Fruit fly (Drosophila melanogaster): ENCODE data around the gene CG5078.

CG5078 gene

DNA sequence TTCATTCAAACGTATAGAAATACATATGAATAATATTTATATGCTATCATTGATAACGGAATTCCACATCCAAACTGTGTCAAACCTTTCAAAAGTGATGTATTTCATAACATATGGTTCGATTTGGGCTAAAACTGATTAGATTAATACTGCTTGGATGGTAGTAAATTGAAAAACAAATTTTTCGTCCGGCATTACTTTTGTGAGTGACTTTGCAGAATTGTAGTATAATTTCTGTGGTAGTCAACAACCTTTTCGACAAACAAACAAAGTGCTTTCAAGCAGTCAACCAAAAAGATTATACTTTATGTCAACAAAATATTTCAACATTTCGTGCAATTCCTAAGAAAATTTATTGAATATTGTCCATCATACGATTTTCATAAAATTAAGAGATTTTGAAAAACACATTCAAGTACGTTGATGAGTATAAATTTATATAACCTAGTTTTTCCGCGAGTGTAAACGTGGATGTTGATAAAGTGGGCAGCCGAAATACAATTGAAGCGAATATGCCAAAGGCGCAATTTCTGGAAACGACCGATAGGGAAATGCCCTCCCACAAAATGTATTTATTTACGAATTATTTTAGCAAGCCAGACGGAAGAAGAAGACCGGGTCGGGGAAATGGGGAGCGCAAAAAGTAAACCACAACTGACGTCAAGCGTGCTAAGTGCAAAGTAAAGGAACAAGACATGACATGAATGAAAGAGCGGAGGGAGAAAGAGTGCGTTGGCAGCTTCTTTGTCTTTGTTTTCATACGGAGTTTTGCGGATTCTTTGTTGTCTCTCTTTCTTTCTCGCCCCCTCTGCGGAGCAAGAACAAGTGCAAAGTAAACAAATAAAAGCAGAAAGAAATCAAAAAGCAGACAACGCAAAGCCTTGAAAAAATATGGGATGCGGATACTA is 12.3 kb downstream of the CG5078 start (continued):
- no peak for TF ChIP-seq CG34224 (GFP tag; IDR thresholded peaks at IDR 0.05; ENCODE audit: partially characterized antibody)
- TF ChIP-seq kah (GFP tag; optimal IDR thresholded peaks at IDR 0.05) = no peak
- no peak for TF ChIP-seq Dfd (GFP tag; optimal IDR thresholded peaks at IDR 0.05)
- TF ChIP-seq CG34376 (GFP tag; optimal IDR thresholded peaks at IDR 0.05) = no peak
- no peak for TF ChIP-seq MTF-1 (GFP tag; optimal IDR thresholded peaks at IDR 0.05; ENCODE audit: borderline replicate concordance)
- no peak for TF ChIP-seq Myb (GFP tag; optimal IDR thresholded peaks at IDR 0.05)
- TF ChIP-seq Jarid2 (GFP tag; optimal IDR thresholded peaks at IDR 0.05) = no peak
- no peak for TF ChIP-seq maf-S (GFP tag; optimal IDR thresholded peaks at IDR 0.05)
- TF ChIP-seq NC2β (GFP tag; optimal IDR thresholded peaks at IDR 0.05) = no peak
- no peak for TF ChIP-seq fru (optimal IDR thresholded peaks at IDR 0.05)
- TF ChIP-seq zen2 (GFP tag; IDR thresholded peaks at IDR 0.05; ENCODE audit: partially characterized antibody) = no peak
- peak; percentile 51 for TF ChIP-seq slp2 (GFP tag; optimal IDR thresholded peaks at IDR 0.05)
- 0 out of 2 replicates have a peak, but pooled peaks have one; percentile 19 for TF ChIP-seq CG31441 (GFP tag; IDR thresholded peaks at IDR 0.05)
- peak; percentile 55 for TF ChIP-seq unpg (GFP tag; optimal IDR thresholded peaks at IDR 0.05)
- no peak for TF ChIP-seq danr (GFP tag; IDR thresholded peaks at IDR 0.05)
- TF ChIP-seq Med (GFP tag) = peak; percentile 84
- TF ChIP-seq bsh (GFP tag; optimal IDR thresholded peaks at IDR 0.05) = peak; percentile 38 to 41
- TF ChIP-seq Scr (GFP tag; IDR thresholded peaks at IDR 0.05; ENCODE audit: partially characterized antibody) = no peak
- TF ChIP-seq Vsx1 (GFP tag; optimal IDR thresholded peaks at IDR 0.05) = peak; percentile 14
- no peak for TF ChIP-seq dati (GFP tag; IDR thresholded peaks at IDR 0.05)
- TF ChIP-seq Dbx (GFP tag; IDR thresholded peaks at IDR 0.05) = peak; percentile 15; the same call in 1 of the 3 replicates
- no peak for TF ChIP-seq Dad (GFP tag; optimal IDR thresholded peaks at IDR 0.05)
- TF ChIP-seq sna (GFP tag; IDR thresholded peaks at IDR 0.05; ENCODE audit: partially characterized antibody) = no peak
- TF ChIP-seq CG8924 (tag; optimal IDR thresholded peaks at IDR 0.05) = no peak
- TF ChIP-seq btn (GFP tag; optimal IDR thresholded peaks at IDR 0.05) = no peak
- no peak for TF ChIP-seq hb (GFP tag; IDR thresholded peaks at IDR 0.05; ENCODE audit: partially characterized antibody)
- TF ChIP-seq CG3281 (GFP tag; optimal IDR thresholded peaks at IDR 0.05) = peak; percentile 47
- no peak for TF ChIP-seq CG18599 (GFP tag; optimal IDR thresholded peaks at IDR 0.05)
- TF ChIP-seq CG15011 (GFP tag; optimal IDR thresholded peaks at IDR 0.05) = no peak
- no peak for TF ChIP-seq HLH4C (GFP tag; IDR thresholded peaks at IDR 0.05; ENCODE audit: partially characterized antibody)
- no peak for TF ChIP-seq CG9797 (GFP tag; optimal IDR thresholded peaks at IDR 0.05)
- TF ChIP-seq croc (GFP tag; conservative IDR thresholded peaks at IDR 0.05) = no peak
- 0 out of 2 replicates have a peak, but pooled peaks have one; percentile 9 for TF ChIP-seq CG9215 (GFP tag; IDR thresholded peaks at IDR 0.05)
- no peak for TF ChIP-seq Nf-YA (GFP tag; IDR thresholded peaks at IDR 0.05)
- TF ChIP-seq lola (GFP tag; optimal IDR thresholded peaks at IDR 0.05) = no peak
- peak; percentile 9 to 44 for TF ChIP-seq Hr51 (GFP tag; optimal IDR thresholded peaks at IDR 0.05)
- peak; percentile 38 for TF ChIP-seq CG10209 (GFP tag; optimal IDR thresholded peaks at IDR 0.05)
- TF ChIP-seq CG11456 (GFP tag; IDR thresholded peaks at IDR 0.05) = no peak
- no peak for TF ChIP-seq Dref (GFP tag; IDR thresholded peaks at IDR 0.05)
- no peak for TF ChIP-seq CG9609 (GFP tag; optimal IDR thresholded peaks at IDR 0.05)
- TF ChIP-seq Hr3 (GFP tag; optimal IDR thresholded peaks at IDR 0.05) = peak; percentile 6
- no peak for TF ChIP-seq CG16815 (GFP tag; optimal IDR thresholded peaks at IDR 0.05)
- no peak for TF ChIP-seq CG7372 (GFP tag; IDR thresholded peaks at IDR 0.05)
- no peak for TF ChIP-seq YL-1 (GFP tag; optimal IDR thresholded peaks at IDR 0.05)
- no peak for TF ChIP-seq Opbp (GFP tag; IDR thresholded peaks at IDR 0.05; ENCODE audit: partially characterized antibody)
- no peak for TF ChIP-seq disco-r (GFP tag; optimal IDR thresholded peaks at IDR 0.05)
- TF ChIP-seq pros (GFP tag; optimal IDR thresholded peaks at IDR 0.05) = no peak
- no peak for TF ChIP-seq Max (GFP tag; optimal IDR thresholded peaks at IDR 0.05)
